Worm (Caenorhabditis elegans): ENCODE measurements around the gene R03C1.1.

The R03C1.1 gene

DNA sequence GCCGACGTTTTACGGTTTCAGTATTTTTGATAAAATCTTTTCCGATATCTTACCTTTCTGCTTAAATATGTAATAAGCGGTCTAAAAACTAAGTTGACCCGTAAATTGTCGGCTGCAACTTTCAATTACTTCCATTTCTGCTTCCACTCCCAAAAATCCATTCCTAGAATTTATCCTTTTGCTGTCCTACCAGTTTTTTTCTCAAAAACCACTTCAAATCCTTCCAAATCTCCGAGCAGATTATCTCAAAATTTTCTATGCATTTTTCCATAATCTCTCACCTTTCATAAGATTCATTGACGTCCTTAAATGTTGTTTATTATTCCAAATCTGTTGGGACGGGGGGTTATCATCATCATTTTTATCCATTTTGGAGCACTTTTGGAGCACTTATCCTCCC is 30.8 kb upstream of the R03C1.1 start:
- no peak for TF ChIP-seq zip-5 (tag; optimal IDR thresholded peaks at IDR 0.05)
- TF ChIP-seq eyg-1 (tag; optimal IDR thresholded peaks at IDR 0.05), result no peak
- TF ChIP-seq K02D7.2 (tag; optimal IDR thresholded peaks at IDR 0.05), result no peak
- no peak for TF ChIP-seq hlh-6 (tag; optimal IDR thresholded peaks at IDR 0.05)
- no peak for TF ChIP-seq ceh-14 (tag; optimal IDR thresholded peaks at IDR 0.05)
- TF ChIP-seq C38D4.7 (GFP tag; optimal IDR thresholded peaks at IDR 0.05), result no peak
- TF ChIP-seq lin-11 (tag; optimal IDR thresholded peaks at IDR 0.05), result no peak
- no peak for TF ChIP-seq ceh-22 (tag; optimal IDR thresholded peaks at IDR 0.05)
- TF ChIP-seq ceh-24 (tag; optimal IDR thresholded peaks at IDR 0.05), result no peak

DNA sequence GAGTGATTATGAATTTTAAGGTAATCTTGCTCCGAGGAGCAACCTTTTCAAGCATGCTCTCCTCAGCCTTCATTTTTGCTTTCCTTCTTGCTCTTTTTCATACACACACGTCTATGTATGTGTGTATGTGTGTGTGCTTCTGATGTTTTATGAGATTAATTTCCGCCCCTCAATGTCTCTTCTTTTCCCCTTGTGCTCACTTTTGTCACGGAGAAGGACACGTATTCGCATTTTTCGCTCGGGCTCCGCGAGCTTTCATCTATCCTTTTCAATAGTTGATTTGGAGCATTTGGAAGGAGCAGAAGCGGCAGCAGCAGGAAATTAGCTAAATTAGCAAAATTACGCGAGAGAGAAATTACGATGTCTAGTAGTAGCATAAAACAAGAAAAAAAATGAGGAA is 30.1 kb upstream of the R03C1.1 start:
- TF ChIP-seq F13H6.1 (tag; optimal IDR thresholded peaks at IDR 0.05) (no peak), ceh-14 (tag; optimal IDR thresholded peaks at IDR 0.05) (peak; percentile 19), unc-42 (tag; optimal IDR thresholded peaks at IDR 0.05) (peak; percentile 74)

- TF ChIP-seq ceh-22 (tag; optimal IDR thresholded peaks at IDR 0.05), result no peak
- no peak for TF ChIP-seq ceh-2 (tag; optimal IDR thresholded peaks at IDR 0.05)
- no peak for TF ChIP-seq gmeb-2 (tag; optimal IDR thresholded peaks at IDR 0.05)
- no peak for TF ChIP-seq rnt-1 (tag; optimal IDR thresholded peaks at IDR 0.05)
- no peak for TF ChIP-seq pros-1 (tag; optimal IDR thresholded peaks at IDR 0.05)
- TF ChIP-seq unc-42 (tag; optimal IDR thresholded peaks at IDR 0.05), result peak; percentile 97
- TF ChIP-seq ceh-31 (tag; optimal IDR thresholded peaks at IDR 0.05), result no peak
These were observed 28.1 kb upstream of the R03C1.1 start for ce11 chrII:14938319-14938718.

DNA sequence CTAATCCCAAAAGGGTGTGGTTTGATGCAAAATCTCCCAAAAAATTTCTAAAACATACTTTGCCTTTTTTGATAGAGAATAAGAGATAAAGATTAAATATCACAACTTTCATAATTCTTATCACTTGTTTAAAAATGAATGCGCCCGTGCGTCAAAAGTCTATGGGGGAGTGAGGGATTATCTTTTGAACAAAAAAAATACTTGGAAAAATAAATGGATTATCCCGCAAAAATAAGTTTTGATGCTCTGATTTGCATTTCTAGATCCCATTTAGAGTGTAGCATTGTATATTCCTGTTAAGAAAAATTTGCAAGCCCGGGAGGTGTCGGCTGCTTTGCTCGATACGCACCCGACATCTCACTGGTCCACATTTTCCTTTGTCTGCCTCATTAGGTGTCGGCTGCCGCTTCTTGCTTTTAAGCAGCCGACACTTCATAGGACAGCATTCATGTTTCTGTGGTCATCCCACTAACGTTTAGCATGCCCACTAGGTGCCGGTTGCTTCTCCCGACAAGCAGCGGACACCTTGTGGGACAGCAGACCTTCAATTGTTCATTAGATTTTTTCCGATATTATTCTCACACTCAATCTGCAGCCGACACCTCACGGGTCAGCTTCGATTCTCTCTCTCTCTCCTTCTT is 25.3 kb upstream of the R03C1.1 start:
- TF ChIP-seq gmeb-2 (tag; optimal IDR thresholded peaks at IDR 0.05), result no peak
- TF ChIP-seq unc-3 (GFP tag; conservative IDR thresholded peaks at IDR 0.05), result no peak
- TF ChIP-seq unc-3 (tag; optimal IDR thresholded peaks at IDR 0.05), result no peak
- TF ChIP-seq sox-4 (tag; optimal IDR thresholded peaks at IDR 0.05), result no peak
- TF ChIP-seq rnt-1 (tag; optimal IDR thresholded peaks at IDR 0.05), result no peak
- TF ChIP-seq ets-4 (tag; optimal IDR thresholded peaks at IDR 0.05), result no peak
- TF ChIP-seq unc-55 (GFP tag; optimal IDR thresholded peaks at IDR 0.05), result no peak
- TF ChIP-seq sox-2 (GFP tag; IDR thresholded peaks at IDR 0.05), result no peak
- no peak for TF ChIP-seq ceh-2 (tag; optimal IDR thresholded peaks at IDR 0.05)
- no peak for TF ChIP-seq ceh-34 (tag; optimal IDR thresholded peaks at IDR 0.05)

ce11 chrII:14928766-14929165 is 18.6 kb upstream of the R03C1.1 start:
- TF ChIP-seq pha-4 (tag; optimal IDR thresholded peaks at IDR 0.05) (no peak), sox-4 (tag; optimal IDR thresholded peaks at IDR 0.05) (no peak), unc-3 (GFP tag; conservative IDR thresholded peaks at IDR 0.05) (no peak), unc-3 (tag; optimal IDR thresholded peaks at IDR 0.05) (no peak), ahr-1 (tag; optimal IDR thresholded peaks at IDR 0.05) (no peak), pat-9 (tag; optimal IDR thresholded peaks at IDR 0.05) (no peak), C08G9.2 (tag; optimal IDR thresholded peaks at IDR 0.05) (no peak), nhr-11 (tag; optimal IDR thresholded peaks at IDR 0.05) (no peak), gmeb-2 (tag; optimal IDR thresholded peaks at IDR 0.05) (no peak), mec-3 (tag; optimal IDR thresholded peaks at IDR 0.05; ENCODE audit: borderline replicate concordance) (no peak), hlh-8 (tag; optimal IDR thresholded peaks at IDR 0.05) (no peak), nfya-1 (tag; optimal IDR thresholded peaks at IDR 0.05) (no peak), hlh-6 (tag; optimal IDR thresholded peaks at IDR 0.05) (no peak), madf-2 (tag; optimal IDR thresholded peaks at IDR 0.05) (no peak), eyg-1 (tag; optimal IDR thresholded peaks at IDR 0.05) (no peak)
